Worm (Caenorhabditis elegans): ENCODE results near the gene marc-1.

- TF ChIP-seq cog-1 (tag; optimal IDR thresholded peaks at IDR 0.05) = peak; percentile 97
- TF ChIP-seq tab-1 (GFP tag; IDR thresholded peaks at IDR 0.05) = no peak; the same call in 1 of the 2 replicates
- peak; percentile 77 for TF ChIP-seq flt-1 (GFP tag; IDR thresholded peaks at IDR 0.05)
Measured at ce11 chrV:9730743-9731706, 8.5 kb upstream of the marc-1 start.
